Worm (Caenorhabditis elegans) whole organism, late embryonic: ENCODE data around the gene B0336.13.
A peak's percentile ranks its signal among the peaks of the same experiment; 100 is the strongest.

Experiments used
- F13H6.1 ChIP-seq: sonication (generic microtip); optimal IDR thresholded peaks from 2 replicates; lab custom pipeline; 2016; ENCODE audit warnings: missing genetic modification characterization, missing compliant biosample characterization
- T23F11.4 ChIP-seq: fragments of 200-800 bp; sonication (Bioruptor generic); optimal IDR thresholded peaks from 2 replicates; lab custom pipeline; 2018; ENCODE audit warnings: mild to moderate bottlenecking, missing genetic modification characterization, missing compliant biosample characterization
- ahr-1 ChIP-seq: sonication (generic microtip); optimal IDR thresholded peaks from 2 replicates; lab custom pipeline; 2016; ENCODE audit warnings: missing genetic modification characterization, missing compliant biosample characterization
- ama-1 ChIP-seq: fragments of 150-350 bp; optimal IDR thresholded peaks from 2 replicates; lab custom pipeline; 2014
- ceh-2 ChIP-seq: sonication (generic microtip); optimal IDR thresholded peaks from 2 replicates; lab custom pipeline; 2016; ENCODE audit warnings: missing genotype, missing genetic modification characterization, missing compliant biosample characterization
- ceh-31 ChIP-seq: sonication (generic microtip); optimal IDR thresholded peaks from 2 replicates; lab custom pipeline; 2016; ENCODE audit warnings: missing genetic modification characterization, missing compliant biosample characterization
- ceh-6 ChIP-seq: fragments of 200-800 bp; sonication (Bioruptor generic); optimal IDR thresholded peaks from 2 replicates; lab custom pipeline; 2018; ENCODE audit warnings: mild to moderate bottlenecking, missing genetic modification characterization, missing compliant biosample characterization
- che-1 ChIP-seq: sonication (generic microtip); optimal IDR thresholded peaks from 2 replicates; lab custom pipeline; 2016; ENCODE audit warnings: mild to moderate bottlenecking, missing genetic modification characterization, missing compliant biosample characterization
- elt-4 ChIP-seq: sonication (generic microtip); optimal IDR thresholded peaks from 2 replicates; lab custom pipeline; 2016; ENCODE audit warnings: missing genetic modification characterization, missing compliant biosample characterization
- ets-4 ChIP-seq: sonication (generic microtip); optimal IDR thresholded peaks from 2 replicates; lab custom pipeline; 2016; ENCODE audit warnings: missing genetic modification characterization, missing compliant biosample characterization
- fkh-10 ChIP-seq: fragments of 150-350 bp; optimal IDR thresholded peaks from 2 replicates; lab custom pipeline; 2014; ENCODE audit warnings: missing biosample characterization, missing genetic modification reagents, missing genetic modification characterization
- fkh-6 ChIP-seq: sonication (generic microtip); optimal IDR thresholded peaks from 2 replicates; lab custom pipeline; 2016; ENCODE audit warnings: missing genetic modification characterization, missing compliant biosample characterization
- hlh-13 ChIP-seq: fragments of 200-800 bp; sonication (Bioruptor generic); optimal IDR thresholded peaks from 2 replicates; lab custom pipeline; 2018; ENCODE audit warnings: mild to moderate bottlenecking, missing genetic modification characterization, missing compliant biosample characterization
- hlh-15 ChIP-seq: sonication (generic microtip); optimal IDR thresholded peaks from 2 replicates; lab custom pipeline; 2016; ENCODE audit warnings: missing genetic modification characterization, missing compliant biosample characterization
- hlh-8 ChIP-seq: sonication (generic microtip); optimal IDR thresholded peaks from 2 replicates; lab custom pipeline; 2016; ENCODE audit warnings: missing genotype, missing genetic modification characterization, missing compliant biosample characterization
- nfya-1 ChIP-seq: sonication (generic microtip); optimal IDR thresholded peaks from 2 replicates; lab custom pipeline; 2017; ENCODE audit warnings: missing genetic modification characterization, mild to moderate bottlenecking, missing compliant biosample characterization, antibody characterized with exemption, moderate library complexity
- nhr-232 ChIP-seq: sonication (generic microtip); optimal IDR thresholded peaks from 2 replicates; lab custom pipeline; 2016; ENCODE audit warnings: missing genetic modification characterization, missing compliant biosample characterization
- npax-4 ChIP-seq: sonication (generic microtip); optimal IDR thresholded peaks from 2 replicates; lab custom pipeline; 2016; ENCODE audit warnings: missing genetic modification characterization, missing compliant biosample characterization
- pag-3 ChIP-seq: sonication (generic microtip); optimal IDR thresholded peaks from 2 replicates; lab custom pipeline; 2016; ENCODE audit warnings: missing compliant biosample characterization, missing genetic modification characterization, borderline replicate concordance
- pros-1 ChIP-seq: fragments of 150-350 bp; optimal IDR thresholded peaks from 2 replicates; lab custom pipeline; 2014; ENCODE audit warnings: missing biosample characterization, missing genetic modification reagents, missing genetic modification characterization
- ref-2 ChIP-seq: sonication (generic microtip); optimal IDR thresholded peaks from 2 replicates; lab custom pipeline; 2016; ENCODE audit warnings: missing genetic modification characterization, missing compliant biosample characterization
- rnt-1 ChIP-seq: sonication (generic microtip); optimal IDR thresholded peaks from 2 replicates; lab custom pipeline; 2016; ENCODE audit warnings: missing genetic modification characterization, missing compliant biosample characterization
- sdc-2 ChIP-seq: sonication (generic microtip); optimal IDR thresholded peaks from 2 replicates; lab custom pipeline; 2016; ENCODE audit warnings: missing genotype, missing genetic modification characterization, missing compliant biosample characterization
- sox-2 ChIP-seq: fragments of 200-800 bp; sonication (Bioruptor generic); IDR thresholded peaks from 2 replicates; pipeline ENCODE4 v1.3.6; 2022; ENCODE audit warnings: missing genetic modification reagents, missing genetic modification characterization, missing compliant biosample characterization
- sox-4 ChIP-seq: sonication (generic microtip); optimal IDR thresholded peaks from 2 replicates; lab custom pipeline; 2017; ENCODE audit warnings: mild to moderate bottlenecking, missing genetic modification characterization, inconsistent platforms, missing compliant biosample characterization
- syd-9 ChIP-seq: sonication (generic microtip); optimal IDR thresholded peaks from 2 replicates; lab custom pipeline; 2016; ENCODE audit warnings: mild to moderate bottlenecking, missing genetic modification characterization, moderate library complexity, missing compliant biosample characterization
- tbx-2 ChIP-seq: sonication (generic microtip); optimal IDR thresholded peaks from 2 replicates; lab custom pipeline; 2016; ENCODE audit warnings: missing genetic modification characterization, missing compliant biosample characterization
- unc-3 ChIP-seq, 2 experiments: fragments of 200-800 bp in 1 of 2; sonication (Bioruptor generic) in 1 of 2; sonication (generic microtip) in 1 of 2; conservative IDR thresholded peaks in 1 of 2; optimal IDR thresholded peaks in 1 of 2; 2 replicates each; pipeline versions ENCODE4 v1.3.6 to Lab custom; 2016 to 2022; ENCODE audit warnings: missing compliant biosample characterization in 2 of 2, missing genetic modification characterization in 2 of 2, missing genetic modification reagents in 1 of 2
- unc-42 ChIP-seq: sonication (generic microtip); optimal IDR thresholded peaks from 2 replicates; lab custom pipeline; 2016; ENCODE audit warnings: missing genotype, missing genetic modification characterization, missing compliant biosample characterization
- unc-55 ChIP-seq: sonication (generic microtip); optimal IDR thresholded peaks from 2 replicates; lab custom pipeline; 2017; ENCODE audit warnings: missing biosample characterization, missing genetic modification reagents, missing genetic modification characterization
- unc-86 ChIP-seq: sonication (generic microtip); optimal IDR thresholded peaks from 2 replicates; lab custom pipeline; 2016; ENCODE audit warnings: missing genetic modification characterization, missing compliant biosample characterization

B0336.13 gene

DNA sequence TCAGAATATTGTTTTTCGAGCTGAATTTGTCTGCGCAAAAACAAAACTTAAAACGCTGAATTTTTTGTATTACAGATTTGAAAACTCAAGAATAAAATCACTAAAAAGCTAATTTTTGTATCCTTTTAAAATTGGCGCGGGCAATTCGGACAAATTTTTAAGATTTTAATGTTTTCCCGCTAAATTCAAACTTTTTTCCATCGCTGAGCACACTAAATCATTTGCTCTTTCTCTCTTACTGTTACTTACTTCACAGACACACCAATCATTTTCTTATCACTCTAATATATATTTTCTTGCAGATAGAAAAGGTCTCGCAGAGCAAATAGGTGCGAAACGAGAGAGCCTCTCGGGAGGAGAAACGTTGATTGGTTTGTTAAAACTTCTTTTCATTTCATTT lies 29.9 kb upstream of the B0336.13 start, which contains the start of gene par-3:
Gene par-3 (plus strand): TSS at position 301 of the 400 bp plus-strand sequence.
- TF ChIP-seq pag-3 (tag; lab: Kevin White, UChicago) (no peak), che-1 (tag; lab: Kevin White, UChicago) (no peak), unc-86 (tag; lab: Kevin White, UChicago) (no peak), F13H6.1 (tag; lab: Kevin White, UChicago) (no peak), hlh-8 (no peak), npax-4 (tag; lab: Kevin White, UChicago) (no peak)

DNA sequence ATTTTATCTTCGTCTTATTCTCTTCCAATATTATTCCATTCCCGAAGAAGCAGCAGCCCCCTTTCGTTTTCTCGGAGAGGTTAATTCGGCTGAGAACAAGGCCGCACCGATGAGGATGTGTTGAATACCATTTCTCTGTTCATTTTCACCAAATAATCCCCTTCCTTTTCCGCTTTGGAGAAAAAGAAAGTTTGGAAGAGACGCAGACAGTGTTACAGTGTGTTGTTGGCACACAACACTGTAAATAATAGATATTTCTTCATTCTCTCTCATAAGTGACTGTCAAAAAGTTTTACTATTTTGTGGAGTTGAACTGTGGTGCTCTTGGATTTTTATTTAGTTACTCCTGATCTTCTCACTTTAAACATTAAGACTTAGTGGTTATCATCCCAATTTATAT lies 28.6 kb upstream of the B0336.13 start:
- TF ChIP-seq hlh-13 (GFP tag; lab: Kevin White, UChicago) (no peak), ets-4 (tag; lab: Kevin White, UChicago) (peak; percentile 23), sox-4 (tag; lab: Kevin White, UChicago) (no peak), ceh-6 (no peak)
- TF ChIP-seq, all 69 proteins: peak for 1

ce11 chrIII:5665710-5666109 lies 28.1 kb upstream of the B0336.13 start:
- TF ChIP-seq ceh-2 (tag; lab: Kevin White, UChicago) (no peak), nhr-232 (no peak), ahr-1 (tag; lab: Kevin White, UChicago) (no peak), npax-4 (tag; lab: Kevin White, UChicago) (no peak), fkh-10 (GFP tag; lab: Kevin White, UChicago) (no peak), che-1 (tag; lab: Kevin White, UChicago) (no peak), pros-1 (no peak), T23F11.4 (no peak), hlh-15 (no peak), syd-9 (tag; lab: Kevin White, UChicago) (no peak), ceh-31 (tag; lab: Kevin White, UChicago) (peak; percentile 7), pag-3 (tag; lab: Kevin White, UChicago) (no peak), ama-1 (lab: Kevin White, UChicago) (no peak), unc-42 (tag; lab: Kevin White, UChicago) (peak; percentile 52)

ce11 chrIII:5667952-5668489 lies 25.8 kb upstream of the B0336.13 start:
- TF ChIP-seq nhr-232 (no peak), fkh-6 (tag; lab: Kevin White, UChicago) (no peak), sdc-2 (tag; lab: Kevin White, UChicago) (no peak), unc-55 (GFP tag; lab: Kevin White, UChicago) (peak; percentile 19), ceh-2 (tag; lab: Kevin White, UChicago) (no peak), nfya-1 (tag; lab: Kevin White, UChicago) (peak; percentile 30), elt-4 (no peak), ets-4 (tag; lab: Kevin White, UChicago) (no peak), ref-2 (tag; lab: Kevin White, UChicago) (no peak), hlh-8 (no peak), pag-3 (tag; lab: Kevin White, UChicago) (no peak), sox-2 (GFP tag; lab: Robert Waterston, UW) (no peak), ceh-31 (tag; lab: Kevin White, UChicago) (no peak), tbx-2 (tag; lab: Kevin White, UChicago) (peak; percentile 54)
- TF ChIP-seq, all 69 proteins: peak for 3

DNA sequence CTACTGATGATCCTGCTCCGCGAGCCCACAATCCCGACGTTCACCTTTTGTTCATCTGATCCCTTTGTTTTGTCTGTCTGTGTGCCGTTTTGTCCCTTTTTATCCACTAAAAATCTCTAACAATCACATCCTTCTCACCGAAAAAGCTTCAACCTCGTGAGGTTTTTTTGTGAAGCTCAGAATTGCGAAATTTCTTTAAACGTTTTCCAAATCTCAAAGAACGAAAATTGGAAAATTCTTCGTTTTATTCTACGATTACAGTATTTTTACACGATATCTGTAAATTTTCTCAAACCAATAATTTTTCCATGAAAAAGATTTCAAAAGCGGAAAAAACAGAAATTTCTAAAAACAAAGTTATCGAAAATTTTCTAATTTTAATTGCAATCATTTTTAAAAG lies 19.6 kb upstream of the B0336.13 start:
- TF ChIP-seq ceh-6 (no peak), rnt-1 (tag; lab: Kevin White, UChicago) (no peak), fkh-10 (GFP tag; lab: Kevin White, UChicago) (no peak), unc-3 (GFP tag; conservative IDR thresholded peaks at IDR 0.05; lab: Robert Waterston, UW) (no peak), unc-3 (tag; optimal IDR thresholded peaks at IDR 0.05; lab: Kevin White, UChicago) (no peak), unc-55 (GFP tag; lab: Kevin White, UChicago) (no peak)
- TF ChIP-seq, all 69 proteins: peak for 0
